Worm (Caenorhabditis elegans): Measurements from ENCODE around the gene C23G10.2.

The C23G10.2 gene

DNA sequence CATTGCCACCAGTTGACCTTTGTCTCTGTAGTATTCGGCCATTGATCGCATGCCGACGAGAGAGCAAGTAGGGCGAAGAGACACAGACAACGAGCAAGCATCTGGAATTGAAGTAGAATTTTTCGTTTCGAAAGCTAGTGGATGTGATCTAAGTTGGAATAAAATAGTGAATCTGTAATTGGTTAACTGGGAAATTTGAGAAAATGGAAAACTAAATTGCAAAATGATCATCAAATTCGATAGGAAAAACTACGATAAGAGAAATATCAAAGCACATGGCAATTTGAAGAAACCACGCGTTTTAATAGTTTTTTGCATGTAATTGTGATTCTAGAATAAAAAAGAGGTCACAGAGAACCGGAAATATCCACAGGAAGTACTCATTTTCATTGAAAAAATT, 31.1 kb upstream of the C23G10.2 start, which contains the start of gene F42A10.6:
Gene F42A10.6, minus strand, starts transcription at position 101 of the 400 bp plus-strand sequence.
- no peak for TF ChIP-seq nhr-10 (tag; optimal IDR thresholded peaks at IDR 0.05)
- no peak for TF ChIP-seq aly-2 (tag; optimal IDR thresholded peaks at IDR 0.05)
- peak; percentile 43 for TF ChIP-seq dmd-6 (GFP tag; IDR thresholded peaks at IDR 0.05)
- no peak for TF ChIP-seq F44E2.7 (GFP tag; IDR thresholded peaks at IDR 0.05)
- no peak for TF ChIP-seq madf-9 (GFP tag; conservative IDR thresholded peaks at IDR 0.05)
- no peak for TF ChIP-seq nhr-42 (GFP tag; IDR thresholded peaks at IDR 0.05)
- TF ChIP-seq nhr-41 (GFP tag; IDR thresholded peaks at IDR 0.05), result no peak
- no peak for TF ChIP-seq zip-2 (tag; optimal IDR thresholded peaks at IDR 0.05)
- TF ChIP-seq fos-1 (tag; optimal IDR thresholded peaks at IDR 0.05), result no peak
- no peak for TF ChIP-seq set-16 (GFP tag; IDR thresholded peaks at IDR 0.05)
- no peak for TF ChIP-seq nhr-76 (tag; optimal IDR thresholded peaks at IDR 0.05)
- TF ChIP-seq lin-29 (GFP tag; IDR thresholded peaks at IDR 0.05), result no peak
- no peak for TF ChIP-seq lin-39 (tag; optimal IDR thresholded peaks at IDR 0.05)
- no peak for TF ChIP-seq D1046.2 (GFP tag; IDR thresholded peaks at IDR 0.05)
- TF ChIP-seq ctbp-1 (GFP tag; IDR thresholded peaks at IDR 0.05), result no peak
- no peak for TF ChIP-seq cey-2 (tag; optimal IDR thresholded peaks at IDR 0.05; ENCODE audit: borderline replicate concordance, insufficient read depth)
- TF ChIP-seq tag-97 (GFP tag; IDR thresholded peaks at IDR 0.05), result no peak
- TF ChIP-seq zfp-3 (GFP tag; conservative IDR thresholded peaks at IDR 0.05), result no peak
- no peak for TF ChIP-seq lin-13 (GFP tag; optimal IDR thresholded peaks at IDR 0.05)
- no peak for TF ChIP-seq ceh-62 (tag; optimal IDR thresholded peaks at IDR 0.05)
- TF ChIP-seq sdz-12 (GFP tag; optimal IDR thresholded peaks at IDR 0.05), result no peak
- TF ChIP-seq nhr-28 (tag; optimal IDR thresholded peaks at IDR 0.05), result peak; percentile 8
- no peak for TF ChIP-seq nhr-25 (tag; optimal IDR thresholded peaks at IDR 0.05; ENCODE audit: borderline replicate concordance, insufficient read depth)
- no peak for TF ChIP-seq php-3 (GFP tag; IDR thresholded peaks at IDR 0.05)
- TF ChIP-seq ceh-82 (tag; optimal IDR thresholded peaks at IDR 0.05), result no peak
- peak; percentile 48 for TF ChIP-seq pqm-1 (tag; optimal IDR thresholded peaks at IDR 0.05)
- TF ChIP-seq daf-16 (GFP tag; optimal IDR thresholded peaks at IDR 0.05), result no peak
- no peak for TF ChIP-seq daf-16 (tag; optimal IDR thresholded peaks at IDR 0.05)
- no peak for TF ChIP-seq T20F7.1 (GFP tag; optimal IDR thresholded peaks at IDR 0.05)
- no peak for TF ChIP-seq F10B5.3 (tag; optimal IDR thresholded peaks at IDR 0.05)
- no peak for TF ChIP-seq skn-1 (tag; optimal IDR thresholded peaks at IDR 0.05)
- TF ChIP-seq unc-62 (GFP tag; optimal IDR thresholded peaks at IDR 0.05 in 1 of 2), result peak in 1 of 2 experiments; percentile 57
- no peak for TF ChIP-seq unc-62 (tag; optimal IDR thresholded peaks at IDR 0.05)
- TF ChIP-seq F49E8.2 (tag; optimal IDR thresholded peaks at IDR 0.05; ENCODE audit: borderline replicate concordance), result no peak
- TF ChIP-seq unc-39 (tag; optimal IDR thresholded peaks at IDR 0.05), result no peak
- TF ChIP-seq daf-8 (GFP tag; IDR thresholded peaks at IDR 0.05), result no peak

DNA sequence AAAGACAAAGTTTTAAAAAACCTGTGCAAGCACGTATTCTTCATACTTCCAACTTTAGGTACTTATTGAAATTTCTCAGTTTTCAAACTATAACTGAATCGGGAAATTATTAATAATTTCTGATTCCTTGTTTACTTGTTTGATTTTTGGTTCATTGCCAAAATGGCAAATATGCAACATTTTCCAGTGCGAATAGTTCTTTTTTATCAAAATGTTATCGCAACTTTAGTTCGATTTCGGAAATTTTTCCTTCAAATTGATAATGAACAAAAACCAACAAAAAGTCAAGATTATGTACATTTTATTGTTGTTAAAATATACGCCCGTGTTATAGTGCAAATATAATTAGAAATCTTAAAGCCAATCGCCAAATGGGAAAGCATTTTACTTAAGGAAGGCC, 30.2 kb upstream of the C23G10.2 start:
- TF ChIP-seq hmg-1.1 (GFP tag; IDR thresholded peaks at IDR 0.05), result no peak
- TF ChIP-seq daf-16 (GFP tag; optimal IDR thresholded peaks at IDR 0.05), result no peak
- TF ChIP-seq daf-16 (tag; optimal IDR thresholded peaks at IDR 0.05), result peak; percentile 10
- TF ChIP-seq R02D3.7 (tag; optimal IDR thresholded peaks at IDR 0.05), result no peak
- no peak for TF ChIP-seq skn-1 (tag; optimal IDR thresholded peaks at IDR 0.05)
- TF ChIP-seq jun-1 (tag; optimal IDR thresholded peaks at IDR 0.05), result no peak
- no peak for TF ChIP-seq mxl-2 (GFP tag; conservative IDR thresholded peaks at IDR 0.05)
- TF ChIP-seq lin-38 (GFP tag; IDR thresholded peaks at IDR 0.05), result no peak
- no peak for TF ChIP-seq nhr-42 (GFP tag; IDR thresholded peaks at IDR 0.05)
- no peak for TF ChIP-seq nhr-48 (tag; optimal IDR thresholded peaks at IDR 0.05)
- no peak for TF ChIP-seq dpl-1 (GFP tag; optimal IDR thresholded peaks at IDR 0.05)
- TF ChIP-seq nhr-41 (GFP tag; IDR thresholded peaks at IDR 0.05), result no peak
- peak; percentile 3 for TF ChIP-seq pqm-1 (tag; optimal IDR thresholded peaks at IDR 0.05)
- TF ChIP-seq egl-43 (GFP tag; IDR thresholded peaks at IDR 0.05), result no peak
